Worm (Caenorhabditis elegans) whole organism, L4 larva: ENCODE results near the gene nsy-1.

ENCODE experiments used
- D1046.2 ChIP-seq: fragments of 200-800 bp; sonication (Bioruptor generic); IDR thresholded peaks from 2 replicates; pipeline ENCODE4 v1.3.6; 2022; ENCODE audit warnings: missing genetic modification characterization, missing compliant biosample characterization
- F26F4.8 ChIP-seq: fragments of 200-800 bp; sonication (Bioruptor generic); conservative IDR thresholded peaks from 2 replicates; pipeline ENCODE4 v1.3.6; 2022; ENCODE audit warnings: missing genetic modification characterization, missing compliant biosample characterization
- F37D6.2 ChIP-seq: sonication (generic microtip); optimal IDR thresholded peaks from 2 replicates; lab custom pipeline; 2016; ENCODE audit warnings: mild to moderate bottlenecking, missing genetic modification characterization, missing compliant biosample characterization
- T20F7.1 ChIP-seq: fragments of 200-800 bp; sonication (Bioruptor generic); optimal IDR thresholded peaks from 2 replicates; lab custom pipeline; 2018; ENCODE audit warnings: mild to moderate bottlenecking, missing genetic modification characterization, missing compliant biosample characterization
- Y5F2A.4 ChIP-seq: fragments of 200-800 bp; sonication (Bioruptor generic); optimal IDR thresholded peaks from 2 replicates; lab custom pipeline; 2018; ENCODE audit warnings: mild to moderate bottlenecking, missing genetic modification characterization, missing compliant biosample characterization
- Y75B8A.6 ChIP-seq: fragments of 200-800 bp; sonication (Bioruptor generic); IDR thresholded peaks from 2 replicates; pipeline ENCODE4 v1.3.6; 2022; ENCODE audit warnings: missing genetic modification reagents, missing genetic modification characterization, missing compliant biosample characterization
- ZK337.2 ChIP-seq: fragments of 200-800 bp; sonication (Bioruptor generic); IDR thresholded peaks from 2 replicates; pipeline ENCODE4 v1.3.6; 2022; ENCODE audit warnings: missing genetic modification reagents, missing genetic modification characterization, missing compliant biosample characterization
- aha-1 ChIP-seq: fragments of 150-350 bp; peaks from one replicate; lab custom pipeline; 2014; ENCODE audit warnings: missing biosample characterization, missing genetic modification characterization
- aly-2 ChIP-seq: sonication (generic microtip); optimal IDR thresholded peaks from 2 replicates; lab custom pipeline; 2018; ENCODE audit warnings: missing biosample characterization, missing genetic modification characterization
- ama-1 ChIP-seq: fragments of 150-350 bp; optimal IDR thresholded peaks from 2 replicates; lab custom pipeline; 2014; ENCODE audit warnings: inconsistent platforms, mixed read lengths
- attf-4 ChIP-seq: sonication (generic microtip); optimal IDR thresholded peaks from 3 replicates; lab custom pipeline; 2017; ENCODE audit warnings: missing biosample characterization, missing genetic modification characterization
- ceh-44 ChIP-seq: fragments of 200-800 bp; sonication (Bioruptor generic); IDR thresholded peaks from 2 replicates; pipeline ENCODE4 v1.3.6; 2022; ENCODE audit warnings: missing genetic modification reagents, missing genetic modification characterization, missing compliant biosample characterization
- ceh-62 ChIP-seq: sonication (generic microtip); optimal IDR thresholded peaks from 2 replicates; lab custom pipeline; 2017; ENCODE audit warnings: missing biosample characterization, missing genetic modification characterization
- ces-1 ChIP-seq: fragments of 150-350 bp; sonication (generic microtip); optimal IDR thresholded peaks from 4 replicates; lab custom pipeline; 2014; ENCODE audit warnings: missing biosample characterization, missing genetic modification reagents, missing genetic modification characterization
- cey-2 ChIP-seq: sonication (generic microtip); optimal IDR thresholded peaks from 3 replicates; lab custom pipeline; 2017; ENCODE audit warnings: missing genetic modification characterization, mild to moderate bottlenecking, missing compliant biosample characterization, antibody characterized with exemption, borderline replicate concordance; ENCODE audit not compliant: insufficient read depth
- daf-12 ChIP-seq: fragments of 150-350 bp; optimal IDR thresholded peaks from 2 replicates; lab custom pipeline; 2014; ENCODE audit warnings: missing biosample characterization, missing genetic modification reagents, missing genetic modification characterization
- daf-16 ChIP-seq, 3 experiments: sonication (generic microtip); optimal IDR thresholded peaks; 2 replicates each; lab custom pipeline; 2016 to 2017; ENCODE audit warnings: missing genetic modification characterization in 3 of 3, missing genetic modification reagents in 3 of 3, mild to moderate bottlenecking in 2 of 3, missing compliant biosample characterization in 2 of 3, missing biosample characterization in 1 of 3, moderate library complexity in 1 of 3
- daf-8 ChIP-seq: fragments of 200-800 bp; sonication (Bioruptor generic); IDR thresholded peaks from 2 replicates; pipeline ENCODE4 v1.3.6; 2022; ENCODE audit warnings: missing genetic modification characterization, missing compliant biosample characterization
- dmd-6 ChIP-seq: fragments of 200-800 bp; sonication (Bioruptor generic); IDR thresholded peaks from 2 replicates; pipeline ENCODE4 v1.3.6; 2022; ENCODE audit warnings: missing genetic modification reagents, missing genetic modification characterization, missing compliant biosample characterization
- dmd-9 ChIP-seq: fragments of 200-800 bp; sonication (Bioruptor generic); IDR thresholded peaks from 2 replicates; pipeline ENCODE4 v1.3.6; 2022; ENCODE audit warnings: missing genetic modification reagents, missing genetic modification characterization, missing compliant biosample characterization
- dpl-1 ChIP-seq: fragments of 150-350 bp; optimal IDR thresholded peaks from 2 replicates; lab custom pipeline; 2014; ENCODE audit warnings: missing biosample characterization, missing genetic modification reagents, missing genetic modification characterization
- dve-1 ChIP-seq: sonication (generic microtip); optimal IDR thresholded peaks from 2 replicates; lab custom pipeline; 2017; ENCODE audit warnings: antibody characterized with exemption, mild to moderate bottlenecking, missing genetic modification characterization, missing compliant biosample characterization; ENCODE audit not compliant: insufficient read depth
- fkh-10 ChIP-seq: fragments of 150-350 bp; optimal IDR thresholded peaks from 2 replicates; lab custom pipeline; 2014; ENCODE audit warnings: missing biosample characterization, missing genetic modification reagents, missing genetic modification characterization
- gei-8 ChIP-seq: fragments of 200-800 bp; sonication (Bioruptor generic); optimal IDR thresholded peaks from 2 replicates; lab custom pipeline; 2018; ENCODE audit warnings: mild to moderate bottlenecking, missing genetic modification characterization, missing compliant biosample characterization
- hif-1 ChIP-seq, 2 experiments: sonication (generic microtip); optimal IDR thresholded peaks; 2 replicates each; lab custom pipeline; 2016 to 2017; ENCODE audit warnings: missing compliant biosample characterization in 2 of 2, missing genetic modification characterization in 2 of 2, missing genetic modification reagents in 2 of 2, missing genotype in 2 of 2, mild to moderate bottlenecking in 1 of 2
- hlh-30 ChIP-seq: sonication (generic microtip); optimal IDR thresholded peaks from 2 replicates; lab custom pipeline; 2017; ENCODE audit warnings: antibody characterized with exemption, mild to moderate bottlenecking, missing genetic modification characterization, missing compliant biosample characterization; ENCODE audit not compliant: insufficient read depth
- hmg-1.1 ChIP-seq: fragments of 200-800 bp; sonication (Bioruptor generic); IDR thresholded peaks from 2 replicates; pipeline ENCODE4 v1.3.6; 2022; ENCODE audit warnings: missing genetic modification reagents, missing genetic modification characterization, missing compliant biosample characterization
- jun-1 ChIP-seq: fragments of 150-350 bp; optimal IDR thresholded peaks from 2 replicates; lab custom pipeline; 2014; ENCODE audit warnings: missing biosample characterization, missing genetic modification reagents, missing genetic modification characterization
- lin-13 ChIP-seq: fragments of 150-350 bp; optimal IDR thresholded peaks from 2 replicates; lab custom pipeline; 2014; ENCODE audit warnings: missing biosample characterization, missing genetic modification reagents, missing genetic modification characterization
- lin-38 ChIP-seq: fragments of 200-800 bp; sonication (Bioruptor generic); IDR thresholded peaks from 2 replicates; pipeline ENCODE4 v1.3.6; 2022; ENCODE audit warnings: missing genetic modification reagents, missing genetic modification characterization, missing compliant biosample characterization
- madf-5 ChIP-seq, 2 experiments: fragments of 200-800 bp; sonication (Bioruptor generic); IDR thresholded peaks; 2 replicates each; pipeline ENCODE4 v1.3.6; 2022; ENCODE audit warnings: missing compliant biosample characterization in 2 of 2, missing genetic modification characterization in 2 of 2
- mdt-29 ChIP-seq: fragments of 200-800 bp; sonication (Bioruptor generic); IDR thresholded peaks from 2 replicates; pipeline ENCODE4 v1.3.6; 2022; ENCODE audit warnings: missing genetic modification reagents, missing genetic modification characterization, missing compliant biosample characterization
- mxl-2 ChIP-seq: fragments of 200-800 bp; sonication (Bioruptor generic); conservative IDR thresholded peaks from 2 replicates; pipeline ENCODE4 v1.3.6; 2022; ENCODE audit warnings: missing genetic modification reagents, missing genetic modification characterization, missing compliant biosample characterization
- mxl-3 ChIP-seq: fragments of 200-800 bp; sonication (Bioruptor generic); optimal IDR thresholded peaks from 2 replicates; lab custom pipeline; 2018; ENCODE audit warnings: mild to moderate bottlenecking, missing genetic modification characterization, missing compliant biosample characterization
- nhr-111 ChIP-seq: fragments of 200-800 bp; sonication (Bioruptor generic); optimal IDR thresholded peaks from 2 replicates; lab custom pipeline; 2018; ENCODE audit warnings: mild to moderate bottlenecking, missing genetic modification characterization, missing compliant biosample characterization
- nhr-25 ChIP-seq: sonication (generic microtip); optimal IDR thresholded peaks from 2 replicates; lab custom pipeline; 2017; ENCODE audit warnings: missing genetic modification characterization, mild to moderate bottlenecking, missing compliant biosample characterization, antibody characterized with exemption, moderate library complexity, borderline replicate concordance; ENCODE audit not compliant: insufficient read depth
- nhr-41 ChIP-seq: fragments of 200-800 bp; sonication (Bioruptor generic); IDR thresholded peaks from 2 replicates; pipeline ENCODE4 v1.3.6; 2022; ENCODE audit warnings: missing genetic modification reagents, missing genetic modification characterization, missing compliant biosample characterization
- nhr-42 ChIP-seq: fragments of 200-800 bp; sonication (Bioruptor generic); IDR thresholded peaks from 2 replicates; pipeline ENCODE4 v1.3.6; 2022; ENCODE audit warnings: missing genetic modification characterization, missing compliant biosample characterization
- nhr-76 ChIP-seq: fragments of 150-350 bp; optimal IDR thresholded peaks from 2 replicates; lab custom pipeline; 2014; ENCODE audit warnings: missing biosample characterization, missing genetic modification characterization
- saeg-2 ChIP-seq: fragments of 200-800 bp; sonication (Bioruptor generic); IDR thresholded peaks from 2 replicates; pipeline ENCODE4 v1.3.6; 2022; ENCODE audit warnings: missing genetic modification reagents, missing genetic modification characterization, missing compliant biosample characterization
- sdz-12 ChIP-seq: fragments of 200-800 bp; sonication (Bioruptor generic); optimal IDR thresholded peaks from 2 replicates; lab custom pipeline; 2018; ENCODE audit warnings: mild to moderate bottlenecking, missing genetic modification characterization, missing compliant biosample characterization
- snpc-1.2 ChIP-seq: fragments of 200-800 bp; sonication (Bioruptor generic); IDR thresholded peaks from 2 replicates; pipeline ENCODE4 v1.3.6; 2022; ENCODE audit warnings: missing genetic modification reagents, missing genetic modification characterization, missing compliant biosample characterization
- spr-1 ChIP-seq: sonication (generic microtip); optimal IDR thresholded peaks from 2 replicates; lab custom pipeline; 2016; ENCODE audit warnings: mild to moderate bottlenecking, missing genetic modification characterization, missing compliant biosample characterization
- spr-3 ChIP-seq: fragments of 200-800 bp; sonication (Bioruptor generic); optimal IDR thresholded peaks from 2 replicates; lab custom pipeline; 2018; ENCODE audit warnings: mild to moderate bottlenecking, missing genetic modification characterization, missing compliant biosample characterization
- tra-1 ChIP-seq: fragments of 200-800 bp; sonication (Bioruptor generic); IDR thresholded peaks from 2 replicates; pipeline ENCODE4 v1.3.6; 2022; ENCODE audit warnings: missing genetic modification reagents, missing genetic modification characterization, missing compliant biosample characterization
- unc-62 ChIP-seq, 3 experiments: fragments of 150-350 bp in 1 of 3; sonication (generic microtip); optimal IDR thresholded peaks in 2 of 3; peaks in 1 of 3; 1 replicate in 1 of 3; 2 replicates in 2 of 3; lab custom pipeline; 2014 to 2017; ENCODE audit warnings: missing biosample characterization in 3 of 3, missing genetic modification characterization in 3 of 3, missing genetic modification reagents in 3 of 3, missing genotype in 1 of 3
- zfp-2 ChIP-seq: sonication (generic microtip); optimal IDR thresholded peaks from 2 replicates; lab custom pipeline; 2016; ENCODE audit warnings: mild to moderate bottlenecking, missing genetic modification characterization, missing compliant biosample characterization
- ztf-7 ChIP-seq: fragments of 150-350 bp; optimal IDR thresholded peaks from 2 replicates; lab custom pipeline; 2014; ENCODE audit warnings: missing biosample characterization, missing genetic modification characterization

The nsy-1 gene

DNA sequence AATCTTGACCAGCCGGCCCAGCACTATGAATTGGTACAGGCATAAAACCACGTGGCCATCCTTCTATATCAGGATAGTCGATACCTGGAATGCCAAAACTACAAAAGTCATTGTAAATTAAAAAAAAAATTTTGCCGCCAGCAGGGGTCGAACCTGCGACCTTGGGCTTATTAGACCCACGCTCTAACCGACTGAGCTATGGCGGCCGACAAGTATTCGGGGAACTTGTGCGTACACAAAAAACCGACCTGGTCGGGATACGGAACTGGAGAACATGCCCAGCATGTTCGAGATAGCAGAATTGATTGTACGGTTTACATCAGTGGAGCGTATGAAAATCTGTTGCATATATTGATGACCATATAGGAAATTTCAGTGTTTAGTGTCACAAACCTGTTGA lies 34.8 kb downstream of the nsy-1 start:
- TF ChIP-seq dmd-9 (peak; percentile 83), hlh-30 (peak; percentile 51), ZK337.2 (GFP tag; lab: Robert Waterston, UW) (peak; percentile 58; the same call in 1 of the 2 replicates), spr-3 (GFP tag; lab: Kevin White, UChicago) (peak; percentile 40), mxl-3 (peak; percentile 43), dpl-1 (peak; percentile 54), zfp-2 (tag; lab: Kevin White, UChicago) (no peak), Y5F2A.4 (GFP tag; lab: Kevin White, UChicago) (no peak), Y75B8A.6 (0 out of 2 replicates have a peak, but pooled peaks have one; percentile 11), mdt-29 (GFP tag; lab: Robert Waterston, UW) (peak; percentile 51; the same call in 1 of the 2 replicates), nhr-25 (tag; lab: Kevin White, UChicago) (peak; percentile 67), daf-12 (no peak), attf-4 (tag; lab: Kevin White, UChicago) (no peak), tra-1 (GFP tag; lab: Robert Waterston, UW) (0 out of 2 replicates have a peak, but pooled peaks have one; percentile 35), sdz-12 (GFP tag; lab: Kevin White, UChicago) (peak; percentile 55), ama-1 (no peak), F26F4.8 (GFP tag; lab: Robert Waterston, UW) (0 out of 2 replicates have a peak, but pooled peaks have one; percentile 27), saeg-2 (0 out of 2 replicates have a peak, but pooled peaks have one; percentile 66), madf-5 (GFP tag; IDR thresholded peaks at IDR 0.05; lab: Robert Waterston, UW) (0 out of 4 replicates have a peak, but pooled peaks of 1 of the 2 experiments have one; percentile 34), fkh-10 (GFP tag; lab: Kevin White, UChicago) (no peak), dve-1 (tag; lab: Kevin White, UChicago) (peak; percentile 65), aha-1 (peak; percentile 27), snpc-1.2 (GFP tag; lab: Robert Waterston, UW) (peak; percentile 77), nhr-42 (GFP tag; lab: Robert Waterston, UW) (peak; percentile 72; the same call in 1 of the 2 replicates), aly-2 (tag; lab: Kevin White, UChicago) (no peak), nhr-76 (tag; lab: Kevin White, UChicago) (no peak), ces-1 (GFP tag; lab: Kevin White, UChicago) (no peak), hmg-1.1 (GFP tag; lab: Robert Waterston, UW) (peak; percentile 75), jun-1 (tag; lab: Kevin White, UChicago) (no peak), ceh-62 (tag; lab: Kevin White, UChicago) (no peak), unc-62 (GFP tag; optimal IDR thresholded peaks at IDR 0.05 in 1 of 2; lab: Kevin White, UChicago) (no peak), unc-62 (tag; optimal IDR thresholded peaks at IDR 0.05; lab: Kevin White, UChicago) (no peak), daf-16 (GFP tag; optimal IDR thresholded peaks at IDR 0.05; lab: Kevin White, UChicago) (peak; percentile 16 to 45), daf-16 (tag; optimal IDR thresholded peaks at IDR 0.05; lab: Kevin White, UChicago) (peak; percentile 55), nhr-41 (GFP tag; lab: Robert Waterston, UW) (no peak), ztf-7 (no peak), gei-8 (no peak), ceh-44 (GFP tag; lab: Robert Waterston, UW) (peak; percentile 54; the same call in 1 of the 2 replicates), D1046.2 (GFP tag; lab: Robert Waterston, UW) (peak; percentile 91), lin-38 (GFP tag; lab: Robert Waterston, UW) (peak; percentile 89), cey-2 (tag; lab: Kevin White, UChicago) (no peak), daf-8 (GFP tag; lab: Robert Waterston, UW) (no peak), F37D6.2 (peak; percentile 13), spr-1 (tag; lab: Kevin White, UChicago) (peak; percentile 50), nhr-111 (GFP tag; lab: Kevin White, UChicago) (peak; percentile 52), mxl-2 (GFP tag; lab: Robert Waterston, UW) (no peak), dmd-6 (peak; percentile 73), hif-1 (tag; optimal IDR thresholded peaks at IDR 0.05; lab: Kevin White, UChicago) (peak; percentile 12 to 14), T20F7.1 (GFP tag; lab: Kevin White, UChicago) (peak; percentile 48), lin-13 (peak; percentile 30)
